Fruit fly (Drosophila melanogaster) whole organism, embryonic: ENCODE measurements around the gene CG6330.

Experiments
- Asciz ChIP-seq: fragments of 200-800 bp; sonication (Bioruptor generic); optimal IDR thresholded peaks from 2 replicates; lab custom pipeline; 2017; ENCODE audit warnings: missing biosample characterization, mild to moderate bottlenecking, missing genetic modification characterization, missing genetic modification reagents
- Atf3 ChIP-seq: fragments of 200-800 bp; sonication (Bioruptor generic); optimal IDR thresholded peaks from 3 replicates; lab custom pipeline; 2016; ENCODE audit warnings: missing biosample characterization, missing genetic modification characterization
- Bgb ChIP-seq: fragments of 200-800 bp; sonication (Bioruptor generic); IDR thresholded peaks from 2 replicates; pipeline ENCODE4 v1.3.6; 2022; ENCODE audit warnings: missing biosample characterization, missing genetic modification characterization; ENCODE audit not compliant: partially characterized antibody
- Bteb2 ChIP-seq: fragments of 200-800 bp; sonication (Bioruptor generic); optimal IDR thresholded peaks from 2 replicates; lab custom pipeline; 2016; ENCODE audit warnings: missing biosample characterization, missing genetic modification characterization
- CG10543 ChIP-seq: fragments of 200-800 bp; sonication (Bioruptor generic); optimal IDR thresholded peaks from 3 replicates; lab custom pipeline; 2017; ENCODE audit warnings: missing biosample characterization, mild to moderate bottlenecking, missing genetic modification characterization, moderate library complexity
- CG11093 ChIP-seq: fragments of 200-800 bp; sonication (Bioruptor generic); IDR thresholded peaks from 3 replicates; pipeline ENCODE4 v1.3.6; 2022; ENCODE audit warnings: missing biosample characterization, missing genetic modification characterization
- CG12071 ChIP-seq: fragments of 200-800 bp; sonication (Bioruptor generic); optimal IDR thresholded peaks from 3 replicates; lab custom pipeline; 2018; ENCODE audit warnings: missing biosample characterization, mild to moderate bottlenecking, missing genetic modification characterization
- CG1233 ChIP-seq: fragments of 200-800 bp; sonication (Bioruptor generic); optimal IDR thresholded peaks from 4 replicates; lab custom pipeline; 2018; ENCODE audit warnings: missing biosample characterization, mild to moderate bottlenecking, missing genetic modification characterization
- CG12769 ChIP-seq: fragments of 200-800 bp; sonication (Bioruptor generic); optimal IDR thresholded peaks from 2 replicates; lab custom pipeline; 2019; ENCODE audit warnings: missing biosample characterization, mild to moderate bottlenecking, missing genetic modification characterization, moderate library complexity
- CG15011 ChIP-seq: fragments of 200-800 bp; sonication (Bioruptor generic); optimal IDR thresholded peaks from 3 replicates; lab custom pipeline; 2018; ENCODE audit warnings: missing biosample characterization, mild to moderate bottlenecking, missing genetic modification characterization
- CG17802 ChIP-seq: fragments of 200-800 bp; sonication (Bioruptor generic); optimal IDR thresholded peaks from 2 replicates; lab custom pipeline; 2018; ENCODE audit warnings: missing biosample characterization, mild to moderate bottlenecking, missing genetic modification characterization, moderate library complexity
- CG2678 ChIP-seq: fragments of 200-800 bp; sonication (Bioruptor generic); optimal IDR thresholded peaks from 3 replicates; lab custom pipeline; 2019; ENCODE audit warnings: missing biosample characterization, mild to moderate bottlenecking, missing genetic modification characterization, moderate library complexity
- CG31441 ChIP-seq: fragments of 200-800 bp; sonication (Bioruptor generic); IDR thresholded peaks from 2 replicates; pipeline ENCODE4 v1.3.6; 2022; ENCODE audit warnings: missing biosample characterization, missing genetic modification characterization
- CG32532 ChIP-seq: fragments of 200-800 bp; sonication (Bioruptor generic); IDR thresholded peaks from 2 replicates; pipeline ENCODE4 v1.3.6; 2022; ENCODE audit warnings: missing biosample characterization, missing genetic modification characterization
- CG32772 ChIP-seq: fragments of 200-800 bp; sonication (Bioruptor generic); IDR thresholded peaks from 2 replicates; pipeline ENCODE4 v1.3.6; 2022; ENCODE audit warnings: missing biosample characterization, missing genetic modification characterization
- CG33557 ChIP-seq: fragments of 200-800 bp; sonication (Bioruptor generic); optimal IDR thresholded peaks from 2 replicates; lab custom pipeline; 2019; ENCODE audit warnings: missing biosample characterization, mild to moderate bottlenecking, missing genetic modification characterization, moderate library complexity
- CG4282 ChIP-seq: fragments of 200-800 bp; sonication (Bioruptor generic); optimal IDR thresholded peaks from 2 replicates; lab custom pipeline; 2016; ENCODE audit warnings: missing biosample characterization, missing genetic modification characterization
- CG5953 ChIP-seq: fragments of 200-800 bp; sonication (Bioruptor generic); IDR thresholded peaks from 2 replicates; pipeline ENCODE4 v1.3.6; 2022; ENCODE audit warnings: missing biosample characterization, missing genetic modification characterization
- CG6175 ChIP-seq: fragments of 200-800 bp; sonication (Bioruptor generic); IDR thresholded peaks from 3 replicates; pipeline ENCODE4 v1.3.6; 2022; ENCODE audit warnings: missing biosample characterization, missing genetic modification characterization
- CG6854 ChIP-seq: fragments of 200-800 bp; sonication (Bioruptor generic); optimal IDR thresholded peaks from 3 replicates; lab custom pipeline; 2017; ENCODE audit warnings: missing biosample characterization, mild to moderate bottlenecking, missing genetic modification characterization
- CG9609 ChIP-seq: fragments of 200-800 bp; sonication (Bioruptor generic); optimal IDR thresholded peaks from 3 replicates; lab custom pipeline; 2016; ENCODE audit warnings: missing biosample characterization, missing genetic modification characterization
- Chrac-16 ChIP-seq: fragments of 200-800 bp; sonication (Bioruptor generic); optimal IDR thresholded peaks from 3 replicates; lab custom pipeline; 2016; ENCODE audit warnings: missing biosample characterization, missing genetic modification characterization
- Dip2 ChIP-seq: fragments of 200-800 bp; sonication (Bioruptor generic); IDR thresholded peaks from 2 replicates; pipeline ENCODE4 v1.3.6; 2022; ENCODE audit warnings: missing biosample characterization, missing genetic modification characterization
- Dref ChIP-seq: fragments of 200-800 bp; sonication (Bioruptor generic); IDR thresholded peaks from 2 replicates; pipeline ENCODE4 v1.3.6; 2022; ENCODE audit warnings: missing biosample characterization, missing genetic modification characterization
- HLH4C ChIP-seq: fragments of 200-800 bp; sonication (Bioruptor generic); IDR thresholded peaks from 3 replicates; pipeline ENCODE4 v1.3.6; 2022; ENCODE audit warnings: missing biosample characterization, missing genetic modification characterization; ENCODE audit not compliant: partially characterized antibody
- Hr3 ChIP-seq: fragments of 200-800 bp; sonication (Bioruptor generic); optimal IDR thresholded peaks from 3 replicates; lab custom pipeline; 2016; ENCODE audit warnings: missing biosample characterization, missing genetic modification characterization
- MBD-R2 ChIP-seq: fragments of 200-800 bp; sonication (Bioruptor generic); IDR thresholded peaks from 2 replicates; pipeline ENCODE4 v1.3.6; 2022; ENCODE audit warnings: missing biosample characterization, missing genetic modification characterization
- Myb ChIP-seq: fragments of 200-800 bp; sonication (Bioruptor generic); optimal IDR thresholded peaks from 2 replicates; lab custom pipeline; 2016; ENCODE audit warnings: missing biosample characterization, missing genetic modification characterization
- Six4 ChIP-seq: fragments of 200-800 bp; sonication (Bioruptor generic); optimal IDR thresholded peaks from 2 replicates; lab custom pipeline; 2016; ENCODE audit warnings: missing biosample characterization, missing genetic modification characterization
- Vsx1 ChIP-seq: fragments of 200-800 bp; sonication (Bioruptor generic); optimal IDR thresholded peaks from 2 replicates; lab custom pipeline; 2017; ENCODE audit warnings: missing biosample characterization, mild to moderate bottlenecking, missing genetic modification characterization, missing genetic modification reagents
- Xbp1 ChIP-seq: fragments of 200-800 bp; sonication (Bioruptor generic); optimal IDR thresholded peaks from 3 replicates; lab custom pipeline; 2016; ENCODE audit warnings: missing biosample characterization, mild to moderate bottlenecking, missing genetic modification characterization
- cg ChIP-seq: fragments of 200-800 bp; sonication (Bioruptor generic); optimal IDR thresholded peaks from 3 replicates; lab custom pipeline; 2019; ENCODE audit warnings: missing biosample characterization, mild to moderate bottlenecking, missing genetic modification characterization, moderate library complexity
- crc ChIP-seq: fragments of 200-800 bp; sonication (Bioruptor generic); optimal IDR thresholded peaks from 2 replicates; lab custom pipeline; 2016; ENCODE audit warnings: missing biosample characterization, missing genetic modification characterization
- dati ChIP-seq: fragments of 200-800 bp; sonication (Bioruptor generic); IDR thresholded peaks from 2 replicates; pipeline ENCODE4 v1.3.6; 2022; ENCODE audit warnings: missing biosample characterization, missing genetic modification characterization
- dmrt99B ChIP-seq: fragments of 200-800 bp; sonication (Bioruptor generic); optimal IDR thresholded peaks from 2 replicates; lab custom pipeline; 2018; ENCODE audit warnings: missing biosample characterization, mild to moderate bottlenecking, missing genetic modification characterization, moderate library complexity
- grn ChIP-seq: fragments of 200-800 bp; sonication (Bioruptor generic); optimal IDR thresholded peaks from 3 replicates; lab custom pipeline; 2017; ENCODE audit warnings: missing biosample characterization, missing genetic modification characterization
- gro ChIP-seq: fragments of 200-800 bp; sonication (Bioruptor generic); optimal IDR thresholded peaks from 2 replicates; lab custom pipeline; 2016; ENCODE audit warnings: missing biosample characterization, missing genetic modification characterization
- jing ChIP-seq: fragments of 200-800 bp; sonication (Bioruptor generic); optimal IDR thresholded peaks from 2 replicates; lab custom pipeline; 2018; ENCODE audit warnings: missing biosample characterization, mild to moderate bottlenecking, missing genetic modification characterization
- lmd ChIP-seq: fragments of 200-800 bp; sonication (Bioruptor generic); IDR thresholded peaks from 2 replicates; pipeline ENCODE4 v1.3.6; 2022; ENCODE audit warnings: missing biosample characterization, missing genetic modification characterization
- p53 ChIP-seq: fragments of 200-800 bp; sonication (Bioruptor generic); optimal IDR thresholded peaks from 2 replicates; lab custom pipeline; 2016; ENCODE audit warnings: missing biosample characterization, missing genetic modification characterization
- pb ChIP-seq: fragments of 200-800 bp; sonication (Bioruptor generic); optimal IDR thresholded peaks from 3 replicates; lab custom pipeline; 2016; ENCODE audit warnings: missing biosample characterization, missing genetic modification characterization
- pfk ChIP-seq: fragments of 200-800 bp; sonication (Bioruptor generic); optimal IDR thresholded peaks from 2 replicates; lab custom pipeline; 2018; ENCODE audit warnings: missing biosample characterization, mild to moderate bottlenecking, missing genetic modification characterization, moderate library complexity
- psq ChIP-seq: fragments of 200-800 bp; sonication (Bioruptor generic); optimal IDR thresholded peaks from 2 replicates; lab custom pipeline; 2017; ENCODE audit warnings: missing biosample characterization, missing genetic modification characterization
- sens ChIP-seq: fragments of 200-800 bp; sonication (Bioruptor generic); peaks from one replicate; lab custom pipeline; 2016; ENCODE audit warnings: missing biosample characterization, missing genetic modification characterization
- sim ChIP-seq: fragments of 200-800 bp; sonication (Bioruptor generic); IDR thresholded peaks from 2 replicates; pipeline ENCODE4 v1.3.6; 2022; ENCODE audit warnings: missing biosample characterization, missing genetic modification characterization
- tgo ChIP-seq: fragments of 200-800 bp; sonication (Bioruptor generic); IDR thresholded peaks from 3 replicates; pipeline ENCODE4 v1.3.6; 2022; ENCODE audit warnings: missing biosample characterization, missing genetic modification characterization
- toy ChIP-seq: fragments of 200-800 bp; sonication (Bioruptor generic); IDR thresholded peaks from 2 replicates; pipeline ENCODE4 v1.3.6; 2022; ENCODE audit warnings: missing biosample characterization, missing genetic modification characterization
- twi ChIP-seq: fragments of 200-800 bp; optimal IDR thresholded peaks from 2 replicates; lab custom pipeline; 2019; ENCODE audit warnings: missing biosample characterization, mild to moderate bottlenecking, missing genetic modification characterization, moderate library complexity

The CG6330 gene

dm6 chr3R:26915463-26915925 is 42.8 kb downstream of the CG6330 start, which contains the start of gene CG46339 (continued):
- TF ChIP-seq sim (0 out of 2 replicates have a peak, but pooled peaks have one; percentile 41), CG32532 (GFP tag; lab: Robert Waterston, UW) (peak; percentile 90), MBD-R2 (GFP tag; lab: Robert Waterston, UW) (peak; percentile 24; the same call in 1 of the 2 replicates), CG4282 (GFP tag; lab: Kevin White, UChicago) (peak; percentile 53), CG11093 (GFP tag; lab: Robert Waterston, UW) (no peak), CG5953 (GFP tag; lab: Robert Waterston, UW) (no peak), gro (GFP tag; lab: Kevin White, UChicago) (peak; percentile 87), CG17802 (tag; lab: Kevin White, UChicago) (no peak), Hr3 (no peak), pb (GFP tag; lab: Kevin White, UChicago) (no peak), CG12071 (peak; percentile 75), Bgb (GFP tag; lab: Robert Waterston, UW) (peak; percentile 69; the same call in 1 of the 2 replicates), crc (GFP tag; lab: Kevin White, UChicago) (no peak), CG31441 (GFP tag; lab: Robert Waterston, UW) (0 out of 2 replicates have a peak, but pooled peaks have one; percentile 32), cg (GFP tag; lab: Kevin White, UChicago) (no peak), CG33557 (GFP tag; lab: Kevin White, UChicago) (no peak), Six4 (peak; percentile 6), Dip2 (no peak), twi (tag; lab: Kevin White, UChicago) (no peak), CG12769 (tag; lab: Kevin White, UChicago) (peak; percentile 65), pfk (GFP tag; lab: Kevin White, UChicago) (peak; percentile 52), CG6854 (peak; percentile 87), Myb (peak; percentile 21), CG15011 (peak; percentile 54), p53 (no peak), Chrac-16 (GFP tag; lab: Kevin White, UChicago) (no peak), dati (no peak), Dref (no peak), CG6175 (GFP tag; lab: Robert Waterston, UW) (no peak), HLH4C (GFP tag; lab: Robert Waterston, UW) (peak; percentile 36; the same call in 1 of the 3 replicates), CG2678 (tag; lab: Kevin White, UChicago) (peak; percentile 71), CG1233 (peak; percentile 26), grn (GFP tag; lab: Kevin White, UChicago) (peak; percentile 43), Bteb2 (GFP tag; lab: Kevin White, UChicago) (no peak), jing (GFP tag; lab: Kevin White, UChicago) (no peak), toy (no peak), Atf3 (no peak), CG32772 (GFP tag; lab: Robert Waterston, UW) (no peak), Vsx1 (GFP tag; lab: Kevin White, UChicago) (peak; percentile 69), CG10543 (GFP tag; lab: Kevin White, UChicago) (peak; percentile 86), tgo (GFP tag; lab: Robert Waterston, UW) (peak; percentile 43; the same call in 1 of the 3 replicates), lmd (peak; percentile 36), CG9609 (no peak), Xbp1 (no peak), dmrt99B (tag; lab: Kevin White, UChicago) (peak; percentile 60), Asciz (GFP tag; lab: Kevin White, UChicago) (peak; percentile 25), sens (GFP tag; lab: Kevin White, UChicago) (peak; percentile 45), psq (no peak)
- TF ChIP-seq, all 482 proteins: peak for 219
